Comparison of ENCODE assay signal across 5 worm cellular contexts in genomic region chrX:15706108-15706676, ce11.
TF ChIP-seq lines count a peak whose summit lies in the region.

No protein-coding gene starts in this region.

TF ChIP-seq in whole organism, L1 larva, 84 proteins besides CTCF, POLR2A, EP300 and RAD21 (continues in another document):
- TF ChIP-seq tbx-2 (tag; optimal IDR thresholded peaks at IDR 0.05; lab: Kevin White, UChicago) (peak; percentile 50), ztf-4 (tag; optimal IDR thresholded peaks at IDR 0.05; lab: Kevin White, UChicago) (no peak), zag-1 (tag; optimal IDR thresholded peaks at IDR 0.05; lab: Kevin White, UChicago) (no peak), ceh-63 (GFP tag; optimal IDR thresholded peaks at IDR 0.05; lab: Kevin White, UChicago) (no peak), nhr-20 (tag; optimal IDR thresholded peaks at IDR 0.05; lab: Kevin White, UChicago) (peak; percentile 77), jun-1 (tag; optimal IDR thresholded peaks at IDR 0.05; lab: Kevin White, UChicago) (no peak), nhr-71 (tag; optimal IDR thresholded peaks at IDR 0.05; lab: Kevin White, UChicago) (peak; percentile 75), ceh-90 (tag; optimal IDR thresholded peaks at IDR 0.05; lab: Kevin White, UChicago) (no peak), aha-1 (tag; optimal IDR thresholded peaks at IDR 0.05; lab: Kevin White, UChicago) (no peak), ama-1 (optimal IDR thresholded peaks at IDR 0.05; lab: Kevin White, UChicago) (no peak), sup-37 (GFP tag; optimal IDR thresholded peaks at IDR 0.05; lab: Kevin White, UChicago) (no peak), swsn-7 (tag; optimal IDR thresholded peaks at IDR 0.05; lab: Kevin White, UChicago) (no peak), ceh-88 (GFP tag; IDR thresholded peaks at IDR 0.05; lab: Robert Waterston, UW) (no peak), dpl-1 (GFP tag; optimal IDR thresholded peaks at IDR 0.05; lab: Kevin White, UChicago) (no peak), unc-62 (GFP tag; optimal IDR thresholded peaks at IDR 0.05; lab: Kevin White, UChicago) (no peak), lsy-2 (tag; optimal IDR thresholded peaks at IDR 0.05; lab: Kevin White, UChicago) (peak; percentile 8 to 38), egl-27 (tag; optimal IDR thresholded peaks at IDR 0.05; lab: Kevin White, UChicago) (no peak), nhr-19 (GFP tag; conservative IDR thresholded peaks at IDR 0.05; lab: Robert Waterston, UW) (peak; percentile 43), snpc-4 (tag; optimal IDR thresholded peaks at IDR 0.05; lab: Kevin White, UChicago) (no peak)

TF ChIP-seq in whole organism, L2 larva, 48 proteins besides CTCF, POLR2A, EP300 and RAD21 (continues in another document):
- TF ChIP-seq dmd-4 (tag; optimal IDR thresholded peaks at IDR 0.05; lab: Kevin White, UChicago) (no peak), R02D3.7 (tag; optimal IDR thresholded peaks at IDR 0.05; lab: Kevin White, UChicago) (no peak), ztf-11 (tag; optimal IDR thresholded peaks at IDR 0.05; lab: Kevin White, UChicago) (no peak), unc-62 (GFP tag; optimal IDR thresholded peaks at IDR 0.05; lab: Kevin White, UChicago) (no peak), blmp-1 (tag; optimal IDR thresholded peaks at IDR 0.05; lab: Kevin White, UChicago; ENCODE audit: insufficient read depth) (peak; percentile 59), gmeb-1 (tag; optimal IDR thresholded peaks at IDR 0.05; lab: Kevin White, UChicago) (no peak), nhr-129 (tag; optimal IDR thresholded peaks at IDR 0.05; lab: Kevin White, UChicago) (peak; percentile 30), crh-2 (tag; optimal IDR thresholded peaks at IDR 0.05; lab: Kevin White, UChicago) (peak; percentile 9), nhr-21 (tag; optimal IDR thresholded peaks at IDR 0.05; lab: Kevin White, UChicago) (peak; percentile 70), peb-1 (tag; optimal IDR thresholded peaks at IDR 0.05; lab: Kevin White, UChicago) (no peak), ceh-16 (tag; optimal IDR thresholded peaks at IDR 0.05; lab: Kevin White, UChicago) (no peak), skn-1 (tag; optimal IDR thresholded peaks at IDR 0.05; lab: Kevin White, UChicago) (no peak), sma-9 (GFP tag; optimal IDR thresholded peaks at IDR 0.05; lab: Kevin White, UChicago) (peak; percentile 80), sma-9 (tag; optimal IDR thresholded peaks at IDR 0.05; lab: Kevin White, UChicago) (no peak), nhr-6 (tag; optimal IDR thresholded peaks at IDR 0.05; lab: Kevin White, UChicago) (peak; percentile 49), ZK546.5 (tag; optimal IDR thresholded peaks at IDR 0.05; lab: Kevin White, UChicago) (no peak), nhr-10 (tag; optimal IDR thresholded peaks at IDR 0.05; lab: Kevin White, UChicago) (no peak), egl-27 (tag; optimal IDR thresholded peaks at IDR 0.05; lab: Kevin White, UChicago) (peak; percentile 17), lin-11 (tag; optimal IDR thresholded peaks at IDR 0.05; lab: Kevin White, UChicago) (no peak), F13H6.1 (tag; optimal IDR thresholded peaks at IDR 0.05; lab: Kevin White, UChicago) (no peak)

TF ChIP-seq in whole organism, L3 larva, 47 proteins besides CTCF, POLR2A, EP300 and RAD21:
- TF ChIP-seq nhr-43 (tag; optimal IDR thresholded peaks at IDR 0.05; lab: Kevin White, UChicago; ENCODE audit: poor library complexity, severe bottlenecking) (peak; percentile 78), nhr-25 (tag; optimal IDR thresholded peaks at IDR 0.05; lab: Kevin White, UChicago) (peak; percentile 49), nhr-23 (tag; optimal IDR thresholded peaks at IDR 0.05; lab: Kevin White, UChicago) (peak; percentile 62), ztf-11 (tag; optimal IDR thresholded peaks at IDR 0.05; lab: Kevin White, UChicago) (no peak)
TF ChIP-seq in whole organism, L3 larva: peak in this region for 3.

TF ChIP-seq in whole organism, L4 larva, 104 proteins besides CTCF, POLR2A, EP300 and RAD21 (continues in another document):
- TF ChIP-seq lir-3 (tag; optimal IDR thresholded peaks at IDR 0.05; lab: Kevin White, UChicago), result no peak
- peak; percentile 59 for TF ChIP-seq gei-8 (GFP tag; optimal IDR thresholded peaks at IDR 0.05; lab: Kevin White, UChicago)
- no peak for TF ChIP-seq set-16 (GFP tag; IDR thresholded peaks at IDR 0.05; lab: Robert Waterston, UW)
- TF ChIP-seq saeg-2 (GFP tag; IDR thresholded peaks at IDR 0.05; lab: Robert Waterston, UW), result no peak
- no peak for TF ChIP-seq zfp-3 (GFP tag; conservative IDR thresholded peaks at IDR 0.05; lab: Robert Waterston, UW)
- TF ChIP-seq unc-62 (GFP tag; optimal IDR thresholded peaks at IDR 0.05 in 1 of 2; lab: Kevin White, UChicago), result no peak
- no peak for TF ChIP-seq unc-62 (tag; optimal IDR thresholded peaks at IDR 0.05; lab: Kevin White, UChicago)
- no peak for TF ChIP-seq ceh-62 (tag; optimal IDR thresholded peaks at IDR 0.05; lab: Kevin White, UChicago)
- no peak for TF ChIP-seq spr-3 (GFP tag; optimal IDR thresholded peaks at IDR 0.05; lab: Kevin White, UChicago)
- TF ChIP-seq dmd-9 (GFP tag; IDR thresholded peaks at IDR 0.05; lab: Robert Waterston, UW), result no peak
- no peak for TF ChIP-seq F44E2.7 (GFP tag; IDR thresholded peaks at IDR 0.05; lab: Robert Waterston, UW)
- no peak for TF ChIP-seq mxl-2 (GFP tag; conservative IDR thresholded peaks at IDR 0.05; lab: Robert Waterston, UW)
- no peak for TF ChIP-seq daf-12 (tag; optimal IDR thresholded peaks at IDR 0.05; lab: Kevin White, UChicago)
- TF ChIP-seq mep-1 (tag; optimal IDR thresholded peaks at IDR 0.05; lab: Kevin White, UChicago), result peak; percentile 25
- no peak for TF ChIP-seq duxl-1 (tag; optimal IDR thresholded peaks at IDR 0.05; lab: Kevin White, UChicago; ENCODE audit: poor library complexity)
- peak in 1 of 2 experiments; percentile 18 for TF ChIP-seq lsy-2 (tag; optimal IDR thresholded peaks at IDR 0.05; lab: Kevin White, UChicago)
- TF ChIP-seq dmd-6 (GFP tag; IDR thresholded peaks at IDR 0.05; lab: Robert Waterston, UW), result peak; percentile 63
- peak; percentile 78 for TF ChIP-seq hlh-30 (tag; optimal IDR thresholded peaks at IDR 0.05; lab: Kevin White, UChicago; ENCODE audit: insufficient read depth)
- no peak for TF ChIP-seq F10B5.3 (tag; optimal IDR thresholded peaks at IDR 0.05; lab: Kevin White, UChicago)
- TF ChIP-seq snpc-1.2 (GFP tag; IDR thresholded peaks at IDR 0.05; lab: Robert Waterston, UW), result no peak
- TF ChIP-seq ceh-28 (tag; optimal IDR thresholded peaks at IDR 0.05; lab: Kevin White, UChicago), result no peak
- no peak for TF ChIP-seq dpl-1 (GFP tag; optimal IDR thresholded peaks at IDR 0.05; lab: Kevin White, UChicago)
- TF ChIP-seq F49E8.2 (tag; optimal IDR thresholded peaks at IDR 0.05; lab: Kevin White, UChicago; ENCODE audit: borderline replicate concordance), result no peak
- no peak for TF ChIP-seq rbr-2 (tag; optimal IDR thresholded peaks at IDR 0.05; lab: Kevin White, UChicago)
- TF ChIP-seq Y48G9A.11 (GFP tag; IDR thresholded peaks at IDR 0.05; lab: Robert Waterston, UW), result no peak
- peak; percentile 98 for TF ChIP-seq nhr-48 (tag; optimal IDR thresholded peaks at IDR 0.05; lab: Kevin White, UChicago)
- TF ChIP-seq nhr-77 (tag; optimal IDR thresholded peaks at IDR 0.05; lab: Kevin White, UChicago), result peak; percentile 17
- TF ChIP-seq dve-1 (tag; optimal IDR thresholded peaks at IDR 0.05; lab: Kevin White, UChicago; ENCODE audit: insufficient read depth), result peak; percentile 20

TF ChIP-seq in whole organism, young adult, 124 proteins besides CTCF, POLR2A, EP300 and RAD21:
- TF ChIP-seq rpc-1 (optimal IDR thresholded peaks at IDR 0.05; lab: Kevin White, UChicago) (no peak), rpc-1 (tag; optimal IDR thresholded peaks at IDR 0.05; lab: Kevin White, UChicago) (no peak), mcd-1 (GFP tag; IDR thresholded peaks at IDR 0.05; lab: Robert Waterston, UW) (no peak), pbrm-1 (GFP tag; IDR thresholded peaks at IDR 0.05; lab: Robert Waterston, UW) (no peak), die-1 (tag; optimal IDR thresholded peaks at IDR 0.05; lab: Kevin White, UChicago) (peak; percentile 21), T26A5.8 (tag; optimal IDR thresholded peaks at IDR 0.05; lab: Kevin White, UChicago) (no peak), F55B11.4 (tag; optimal IDR thresholded peaks at IDR 0.05; lab: Kevin White, UChicago; ENCODE audit: borderline replicate concordance, insufficient read depth) (no peak), ztf-26 (tag; optimal IDR thresholded peaks at IDR 0.05; lab: Kevin White, UChicago) (peak; percentile 72), C17E4.6 (GFP tag; IDR thresholded peaks at IDR 0.05; lab: Robert Waterston, UW) (no peak), ztf-18 (tag; optimal IDR thresholded peaks at IDR 0.05; lab: Kevin White, UChicago) (no peak), lsl-1 (GFP tag; optimal IDR thresholded peaks at IDR 0.05; lab: Kevin White, UChicago) (no peak), aptf-2 (GFP tag; conservative IDR thresholded peaks at IDR 0.05; lab: Robert Waterston, UW) (no peak), cebp-1 (GFP tag; IDR thresholded peaks at IDR 0.05; lab: Robert Waterston, UW) (no peak), cebp-1 (tag; optimal IDR thresholded peaks at IDR 0.05; lab: Kevin White, UChicago) (peak; percentile 9), F10E7.11 (tag; optimal IDR thresholded peaks at IDR 0.05; lab: Kevin White, UChicago) (no peak), madf-8 (GFP tag; conservative IDR thresholded peaks at IDR 0.05; lab: Robert Waterston, UW) (no peak), hmg-1.2 (GFP tag; IDR thresholded peaks at IDR 0.05; lab: Robert Waterston, UW) (no peak), Y95B8A.8 (GFP tag; IDR thresholded peaks at IDR 0.05; lab: Robert Waterston, UW) (no peak), B0261.1 (tag; optimal IDR thresholded peaks at IDR 0.05; lab: Kevin White, UChicago) (no peak), fkh-3 (tag; optimal IDR thresholded peaks at IDR 0.05; lab: Kevin White, UChicago) (no peak), somi-1 (GFP tag; optimal IDR thresholded peaks at IDR 0.05; lab: Kevin White, UChicago) (peak; percentile 67), lin-40 (tag; optimal IDR thresholded peaks at IDR 0.05; lab: Kevin White, UChicago) (peak; percentile 82), snpc-4 (GFP tag; optimal IDR thresholded peaks at IDR 0.05; lab: Kevin White, UChicago) (no peak), snpc-4 (tag; optimal IDR thresholded peaks at IDR 0.05; lab: Kevin White, UChicago) (no peak), gei-17 (GFP tag; optimal IDR thresholded peaks at IDR 0.05; lab: Kevin White, UChicago) (no peak), egl-44 (GFP tag; IDR thresholded peaks at IDR 0.05; lab: Robert Waterston, UW) (no peak)
